Worm (Caenorhabditis elegans): ENCODE data around the gene dot-1.3.

DNA sequence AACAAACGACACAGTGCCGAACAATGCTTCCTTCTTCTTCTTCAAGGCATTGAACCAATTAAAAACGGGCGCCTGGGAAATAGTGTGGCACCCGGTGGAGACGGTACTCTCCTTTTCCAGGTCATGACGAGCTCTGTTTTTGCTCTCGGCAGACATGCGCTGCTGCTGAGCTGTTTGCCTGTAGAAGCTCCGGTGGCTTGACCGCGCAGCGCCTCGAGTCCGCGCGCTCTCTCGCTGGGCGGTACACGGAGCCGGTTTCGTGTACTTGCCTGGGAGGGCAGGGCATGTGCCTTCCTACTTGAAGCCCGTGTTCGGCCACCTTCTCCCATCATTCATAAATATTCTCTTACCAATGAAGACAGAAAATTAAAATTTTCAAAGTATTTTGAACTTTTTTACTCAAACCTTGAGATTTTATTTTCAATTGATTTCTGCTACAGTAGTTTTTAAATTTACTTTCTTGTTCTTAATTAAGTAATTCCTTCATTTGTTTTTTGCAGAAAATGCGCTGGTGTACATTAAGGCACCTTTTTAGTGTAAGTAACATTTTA is 42.2 kb downstream of the dot-1.3 start, which contains the start of gene E01G6.1:
- TF ChIP-seq ceh-88 (GFP tag; IDR thresholded peaks at IDR 0.05) (no peak), dpl-1 (GFP tag; optimal IDR thresholded peaks at IDR 0.05) (no peak), ces-1 (GFP tag; optimal IDR thresholded peaks at IDR 0.05) (no peak), ama-1 (optimal IDR thresholded peaks at IDR 0.05) (no peak), tbx-2 (tag; optimal IDR thresholded peaks at IDR 0.05) (no peak), nhr-77 (tag; optimal IDR thresholded peaks at IDR 0.05) (no peak), egl-27 (tag; optimal IDR thresholded peaks at IDR 0.05) (no peak), aly-2 (tag; optimal IDR thresholded peaks at IDR 0.05) (no peak)

All from whole organism, L1 larva.